Fruit fly (Drosophila melanogaster) whole organism, larva: ENCODE data around the gene CG18641.
A peak's percentile ranks its signal among the peaks of the same experiment; 100 is the strongest.

Source experiments
- noc ChIP-seq: fragments of 200-800 bp; sonication (Bioruptor generic); optimal IDR thresholded peaks from 3 replicates; lab custom pipeline; 2019; ENCODE audit warnings: missing biosample characterization, mild to moderate bottlenecking, missing genetic modification characterization, moderate library complexity

Gene CG18641

dm6 chr2L:2363626-2364147, 51.4 kb downstream of the CG18641 start:
- peak; percentile 93 for TF ChIP-seq noc (tag; lab: Kevin White, UChicago)

dm6 chr2L:2362808-2363394, 52.2 kb downstream of the CG18641 start:
- TF ChIP-seq noc (tag; lab: Kevin White, UChicago): no peak

dm6 chr2L:2361893-2362807, 53.0 kb downstream of the CG18641 start:
- TF ChIP-seq noc (tag; lab: Kevin White, UChicago): no peak
